Fruit fly (Drosophila melanogaster) whole organism, prepupa: ENCODE data around the gene CG18095.
A peak's percentile ranks its signal among the peaks of the same experiment; 100 is the strongest.

Experiments used
- CG10631 ChIP-seq: fragments of 200-800 bp; sonication (Bioruptor generic); optimal IDR thresholded peaks from 2 replicates; lab custom pipeline; 2016; ENCODE audit warnings: missing biosample characterization, missing genetic modification characterization
- CG11294 ChIP-seq: fragments of 200-800 bp; sonication (Bioruptor generic); IDR thresholded peaks from 2 replicates; pipeline ENCODE4 v1.3.6; 2022; ENCODE audit warnings: missing biosample characterization, missing genetic modification characterization
- CG11762 ChIP-seq: fragments of 200-800 bp; sonication (Bioruptor generic); optimal IDR thresholded peaks from 3 replicates; lab custom pipeline; 2016; ENCODE audit warnings: missing biosample characterization, missing genetic modification characterization; ENCODE audit not compliant: insufficient read depth
- CG11902 ChIP-seq: fragments of 200-800 bp; sonication (Bioruptor generic); optimal IDR thresholded peaks from 3 replicates; lab custom pipeline; 2016; ENCODE audit warnings: missing biosample characterization, missing genetic modification characterization
- CG15336 ChIP-seq: fragments of 200-800 bp; sonication (Bioruptor generic); IDR thresholded peaks from 2 replicates; pipeline ENCODE4 v1.3.6; 2022; ENCODE audit warnings: missing biosample characterization, missing genetic modification characterization
- CG31627 ChIP-seq: fragments of 200-800 bp; sonication (Bioruptor generic); optimal IDR thresholded peaks from 3 replicates; lab custom pipeline; 2016; ENCODE audit warnings: missing biosample characterization, missing genetic modification characterization
- CG32006 ChIP-seq: fragments of 200-800 bp; sonication (Bioruptor generic); optimal IDR thresholded peaks from 3 replicates; lab custom pipeline; 2017; ENCODE audit warnings: missing biosample characterization, mild to moderate bottlenecking, missing genetic modification characterization
- CG3919 ChIP-seq: fragments of 200-800 bp; sonication (Bioruptor generic); optimal IDR thresholded peaks from 3 replicates; lab custom pipeline; 2016; ENCODE audit warnings: missing biosample characterization, missing genetic modification characterization
- CG4318 ChIP-seq: fragments of 200-800 bp; sonication (Bioruptor generic); optimal IDR thresholded peaks from 3 replicates; lab custom pipeline; 2017; ENCODE audit warnings: missing biosample characterization, mild to moderate bottlenecking, missing genetic modification characterization
- CG6276 ChIP-seq: fragments of 200-800 bp; sonication (Bioruptor generic); optimal IDR thresholded peaks from 2 replicates; lab custom pipeline; 2017; ENCODE audit warnings: missing biosample characterization, mild to moderate bottlenecking, missing genetic modification characterization
- CG6792 ChIP-seq: fragments of 200-800 bp; sonication (Bioruptor generic); optimal IDR thresholded peaks from 3 replicates; lab custom pipeline; 2016; ENCODE audit warnings: missing biosample characterization, missing genetic modification characterization
- CG6808 ChIP-seq: fragments of 200-800 bp; sonication (Bioruptor generic); optimal IDR thresholded peaks from 3 replicates; lab custom pipeline; 2017; ENCODE audit warnings: missing biosample characterization, missing genetic modification characterization, mild to moderate bottlenecking, moderate library complexity, missing genetic modification reagents
- CG7368 ChIP-seq: fragments of 200-800 bp; sonication (Bioruptor generic); optimal IDR thresholded peaks from 3 replicates; lab custom pipeline; 2016; ENCODE audit warnings: missing biosample characterization, missing genetic modification characterization
- CG8119 ChIP-seq: fragments of 200-800 bp; sonication (Bioruptor generic); IDR thresholded peaks from 3 replicates; pipeline ENCODE4 v1.3.6; 2022; ENCODE audit warnings: missing biosample characterization, missing genetic modification characterization
- CG8319 ChIP-seq: fragments of 200-800 bp; sonication (Bioruptor generic); optimal IDR thresholded peaks from 3 replicates; lab custom pipeline; 2016; ENCODE audit warnings: missing biosample characterization, missing genetic modification characterization
- CG8632 ChIP-seq: fragments of 200-800 bp; sonication (Bioruptor generic); optimal IDR thresholded peaks from 3 replicates; lab custom pipeline; 2016; ENCODE audit warnings: missing biosample characterization, missing genetic modification characterization
- Eip75B ChIP-seq: fragments of 200-800 bp; sonication (Bioruptor generic); optimal IDR thresholded peaks from 3 replicates; lab custom pipeline; 2016; ENCODE audit warnings: missing biosample characterization, missing genetic modification characterization
- Eip78C ChIP-seq: fragments of 200-800 bp; sonication (Bioruptor generic); peaks from one replicate; lab custom pipeline; 2016; ENCODE audit warnings: missing biosample characterization, missing genetic modification characterization
- Eip93F ChIP-seq: fragments of 200-800 bp; sonication (Bioruptor generic); optimal IDR thresholded peaks from 2 replicates; lab custom pipeline; 2016; ENCODE audit warnings: missing biosample characterization, mild to moderate bottlenecking, missing genetic modification characterization
- Ets21C ChIP-seq: fragments of 200-800 bp; sonication (Bioruptor generic); optimal IDR thresholded peaks from 3 replicates; lab custom pipeline; 2016; ENCODE audit warnings: missing biosample characterization, missing genetic modification characterization
- Hr38 ChIP-seq: sonication (Bioruptor generic); optimal IDR thresholded peaks from 2 replicates; lab custom pipeline; 2016; ENCODE audit warnings: missing biosample characterization, missing genetic modification characterization
- Hr39 ChIP-seq: fragments of 200-800 bp; sonication (Bioruptor generic); optimal IDR thresholded peaks from 2 replicates; lab custom pipeline; 2016; ENCODE audit warnings: missing biosample characterization, missing genetic modification characterization
- Hr4 ChIP-seq: fragments of 200-800 bp; sonication (Bioruptor generic); optimal IDR thresholded peaks from 3 replicates; lab custom pipeline; 2016; ENCODE audit warnings: missing biosample characterization, missing genetic modification characterization
- Lpt ChIP-seq: fragments of 200-800 bp; sonication (Bioruptor generic); optimal IDR thresholded peaks from 3 replicates; lab custom pipeline; 2016; ENCODE audit warnings: missing biosample characterization, missing genetic modification characterization
- OdsH ChIP-seq: fragments of 200-800 bp; sonication (Bioruptor generic); optimal IDR thresholded peaks from 3 replicates; lab custom pipeline; 2016; ENCODE audit warnings: missing biosample characterization, missing genetic modification characterization
- Smox ChIP-seq: fragments of 200-800 bp; sonication (Bioruptor generic); optimal IDR thresholded peaks from 3 replicates; lab custom pipeline; 2016; ENCODE audit warnings: missing biosample characterization, missing genetic modification characterization
- Sox102F ChIP-seq: fragments of 200-800 bp; sonication (Bioruptor generic); optimal IDR thresholded peaks from 2 replicates; lab custom pipeline; 2016; ENCODE audit warnings: missing biosample characterization, mild to moderate bottlenecking, missing genetic modification characterization
- Sox14 ChIP-seq: fragments of 200-800 bp; sonication (Bioruptor generic); optimal IDR thresholded peaks from 3 replicates; lab custom pipeline; 2016; ENCODE audit warnings: missing biosample characterization, missing genetic modification characterization
- Sox15 ChIP-seq: fragments of 200-800 bp; sonication (Bioruptor generic); optimal IDR thresholded peaks from 3 replicates; lab custom pipeline; 2016; ENCODE audit warnings: missing biosample characterization, missing genetic modification characterization
- achi ChIP-seq: fragments of 200-800 bp; sonication (Bioruptor generic); optimal IDR thresholded peaks from 3 replicates; lab custom pipeline; 2016; ENCODE audit warnings: missing biosample characterization, missing genetic modification characterization
- acj6 ChIP-seq: fragments of 200-800 bp; sonication (Bioruptor generic); optimal IDR thresholded peaks from 3 replicates; lab custom pipeline; 2016; ENCODE audit warnings: missing biosample characterization, missing genetic modification characterization
- cyc ChIP-seq: fragments of 200-800 bp; sonication (Bioruptor generic); optimal IDR thresholded peaks from 3 replicates; lab custom pipeline; 2016; ENCODE audit warnings: missing biosample characterization, missing genetic modification characterization
- dac ChIP-seq: fragments of 200-800 bp; sonication (Bioruptor generic); optimal IDR thresholded peaks from 2 replicates; lab custom pipeline; 2017; ENCODE audit warnings: missing biosample characterization, mild to moderate bottlenecking, missing genetic modification characterization
- dsx ChIP-seq: fragments of 200-800 bp; optimal IDR thresholded peaks from 3 replicates; lab custom pipeline; 2019; ENCODE audit warnings: missing biosample characterization, mild to moderate bottlenecking, missing genetic modification characterization, moderate library complexity; ENCODE audit not compliant: poor library complexity, severe bottlenecking
- eg ChIP-seq: fragments of 200-800 bp; sonication (Bioruptor generic); IDR thresholded peaks from 3 replicates; pipeline ENCODE4 v1.3.6; 2022; ENCODE audit warnings: missing biosample characterization, missing genetic modification characterization
- esn ChIP-seq: fragments of 200-800 bp; sonication (Bioruptor generic); optimal IDR thresholded peaks from 2 replicates; lab custom pipeline; 2016; ENCODE audit warnings: missing biosample characterization, mild to moderate bottlenecking, missing genetic modification characterization, moderate library complexity
- fd59A ChIP-seq: fragments of 200-800 bp; sonication (Bioruptor generic); optimal IDR thresholded peaks from 2 replicates; lab custom pipeline; 2017; ENCODE audit warnings: missing biosample characterization, mild to moderate bottlenecking, missing genetic modification characterization, missing genetic modification reagents
- fd85E ChIP-seq: fragments of 200-800 bp; sonication (Bioruptor generic); optimal IDR thresholded peaks from 3 replicates; lab custom pipeline; 2016; ENCODE audit warnings: missing biosample characterization, missing genetic modification characterization
- fkh ChIP-seq: fragments of 200-800 bp; sonication (Bioruptor generic); optimal IDR thresholded peaks from 3 replicates; lab custom pipeline; 2017; ENCODE audit warnings: missing biosample characterization, mild to moderate bottlenecking, missing genetic modification characterization, moderate library complexity
- lz ChIP-seq: fragments of 200-800 bp; sonication (Bioruptor generic); optimal IDR thresholded peaks from 3 replicates; lab custom pipeline; 2016; ENCODE audit warnings: missing biosample characterization, missing genetic modification characterization
- net ChIP-seq: fragments of 200-800 bp; sonication (Bioruptor generic); optimal IDR thresholded peaks from 3 replicates; lab custom pipeline; 2016; ENCODE audit warnings: missing biosample characterization, missing genetic modification characterization
- pdm3 ChIP-seq: fragments of 200-800 bp; sonication (Bioruptor generic); optimal IDR thresholded peaks from 3 replicates; lab custom pipeline; 2016; ENCODE audit warnings: missing biosample characterization, missing genetic modification characterization
- salr ChIP-seq, 2 experiments: fragments of 200-800 bp; sonication (Bioruptor generic); optimal IDR thresholded peaks; 3 replicates each; lab custom pipeline; 2016 to 2018; ENCODE audit warnings: missing biosample characterization in 2 of 2, missing genetic modification characterization in 2 of 2, mild to moderate bottlenecking in 1 of 2
- spab ChIP-seq: fragments of 200-800 bp; sonication (Bioruptor generic); optimal IDR thresholded peaks from 2 replicates; lab custom pipeline; 2017; ENCODE audit warnings: missing biosample characterization, mild to moderate bottlenecking, missing genetic modification characterization, missing genetic modification reagents
- svp ChIP-seq: fragments of 200-800 bp; sonication (Bioruptor generic); peaks from one replicate; lab custom pipeline; 2016; ENCODE audit warnings: missing biosample characterization, missing genetic modification characterization
- topi ChIP-seq: fragments of 200-800 bp; sonication (Bioruptor generic); optimal IDR thresholded peaks from 3 replicates; lab custom pipeline; 2016; ENCODE audit warnings: missing biosample characterization, missing genetic modification characterization

CG18095 gene

DNA sequence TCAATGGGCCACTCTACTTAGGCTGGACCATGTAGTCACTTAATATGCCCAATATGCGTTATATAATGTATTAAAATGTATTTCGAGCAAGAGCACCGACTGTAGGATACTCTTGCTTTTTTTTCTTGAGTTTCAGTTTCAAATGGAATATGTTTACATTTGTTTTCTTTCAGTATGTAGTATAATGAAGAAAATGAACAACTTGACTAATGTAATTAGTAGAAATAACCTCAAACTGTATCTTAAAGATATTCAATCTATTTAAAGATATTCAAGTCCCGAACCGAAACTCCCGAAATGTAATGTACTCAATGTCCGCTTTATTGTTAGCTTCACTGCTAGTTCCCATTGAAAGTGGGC is 6.6 kb downstream of the CG18095 start:
- TF ChIP-seq Eip75B (no peak), eg (peak; percentile 54; the same call in 2 of the 3 replicates), spab (GFP tag; lab: Kevin White, UChicago) (no peak), Eip78C (peak; percentile 51), salr (GFP tag; optimal IDR thresholded peaks at IDR 0.05; lab: Kevin White, UChicago) (peak in 1 of 2 experiments; percentile 15), achi (GFP tag; lab: Kevin White, UChicago) (peak; percentile 17), CG8319 (no peak), fd59A (GFP tag; lab: Kevin White, UChicago) (no peak), Hr4 (GFP tag; lab: Kevin White, UChicago) (peak; percentile 79), pdm3 (GFP tag; lab: Kevin White, UChicago) (peak; percentile 39), CG11902 (no peak), CG10631 (GFP tag; lab: Kevin White, UChicago) (peak; percentile 45), Lpt (GFP tag; lab: Kevin White, UChicago) (no peak), CG8119 (GFP tag; lab: Robert Waterston, UW) (peak; percentile 51; the same call in 1 of the 3 replicates), Smox (GFP tag; lab: Kevin White, UChicago) (no peak), fkh (no peak), dac (GFP tag; lab: Kevin White, UChicago) (peak; percentile 14), CG11294 (peak; percentile 58), CG31627 (peak; percentile 3), CG15336 (peak; percentile 71), CG7368 (GFP tag; lab: Kevin White, UChicago) (no peak), Sox14 (peak; percentile 19), CG32006 (GFP tag; lab: Kevin White, UChicago) (peak; percentile 80), net (GFP tag; lab: Kevin White, UChicago) (peak; percentile 4), topi (GFP tag; lab: Kevin White, UChicago) (no peak), acj6 (GFP tag; lab: Kevin White, UChicago) (peak; percentile 12), OdsH (GFP tag; lab: Kevin White, UChicago) (peak; percentile 55), CG4318 (GFP tag; lab: Kevin White, UChicago) (peak; percentile 58), svp (peak; percentile 27), lz (peak; percentile 31), CG6276 (GFP tag; lab: Kevin White, UChicago) (peak; percentile 34), Hr38 (GFP tag; lab: Kevin White, UChicago) (no peak)

DNA sequence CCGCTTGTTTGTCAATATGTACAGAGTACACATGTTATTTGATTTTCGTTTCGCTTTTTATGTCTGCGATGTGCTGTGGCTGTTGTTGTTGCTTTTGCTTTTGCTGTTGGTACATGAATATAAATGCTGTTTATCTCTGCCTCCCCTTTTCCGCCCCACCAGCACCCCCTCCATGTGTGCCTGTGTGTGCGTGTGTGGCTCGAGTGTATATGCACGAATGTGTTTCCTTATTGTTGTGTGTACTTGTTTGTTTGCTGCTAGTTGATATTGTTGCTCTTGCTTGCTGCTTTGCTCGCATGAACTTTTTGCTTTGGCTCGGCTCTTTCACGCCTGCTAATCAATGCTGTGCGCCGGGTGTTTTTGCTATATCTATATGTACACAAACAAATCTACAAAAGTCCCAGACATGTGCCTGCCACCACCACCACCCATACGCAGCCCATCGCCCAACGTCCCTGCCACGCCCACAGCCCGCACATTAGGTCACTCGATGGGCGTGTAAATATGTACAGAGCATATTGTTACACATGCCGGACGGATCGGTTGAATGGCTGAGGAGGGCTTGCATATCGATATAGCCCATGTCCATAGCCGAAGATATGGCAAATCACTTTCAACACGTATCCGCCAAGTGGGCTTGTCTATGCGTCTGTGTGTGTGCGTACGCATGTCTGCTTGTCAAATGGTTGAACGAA is 7.1 kb downstream of the CG18095 start:
- peak; percentile 79 for TF ChIP-seq Sox102F (GFP tag; lab: Kevin White, UChicago)
- TF ChIP-seq CG6792 (GFP tag; lab: Kevin White, UChicago), result peak; percentile 81
- peak; percentile 49 for TF ChIP-seq Ets21C (GFP tag; lab: Kevin White, UChicago)
- peak; percentile 72 for TF ChIP-seq CG8119 (GFP tag; lab: Robert Waterston, UW)
- peak; percentile 69 for TF ChIP-seq svp
- peak; percentile 60 for TF ChIP-seq Eip75B
- TF ChIP-seq achi (GFP tag; lab: Kevin White, UChicago), result peak; percentile 76
- TF ChIP-seq Lpt (GFP tag; lab: Kevin White, UChicago), result peak; percentile 88
- TF ChIP-seq cyc, result peak; percentile 58
- TF ChIP-seq CG10631 (GFP tag; lab: Kevin White, UChicago), result peak; percentile 86
- peak; percentile 61 for TF ChIP-seq dsx (GFP tag; lab: Kevin White, UChicago)
- peak; percentile 66 for TF ChIP-seq fd85E (GFP tag; lab: Kevin White, UChicago)
- peak; percentile 69 for TF ChIP-seq CG31627
- TF ChIP-seq esn, result peak; percentile 82
- TF ChIP-seq fd59A (GFP tag; lab: Kevin White, UChicago), result peak; percentile 21
- TF ChIP-seq spab (GFP tag; lab: Kevin White, UChicago), result peak; percentile 74
- TF ChIP-seq fkh, result peak; percentile 100
- TF ChIP-seq topi (GFP tag; lab: Kevin White, UChicago), result peak; percentile 75
- peak; percentile 93 for TF ChIP-seq Eip78C
- TF ChIP-seq net (GFP tag; lab: Kevin White, UChicago), result peak; percentile 69
- no peak for TF ChIP-seq CG11902
- TF ChIP-seq CG6808 (GFP tag; lab: Kevin White, UChicago), result peak; percentile 75
- peak; percentile 75 for TF ChIP-seq acj6 (GFP tag; lab: Kevin White, UChicago)
- TF ChIP-seq CG8632 (GFP tag; lab: Kevin White, UChicago), result peak; percentile 77
- TF ChIP-seq Hr39 (GFP tag; lab: Kevin White, UChicago), result peak; percentile 44
- no peak for TF ChIP-seq CG4318 (GFP tag; lab: Kevin White, UChicago)
- TF ChIP-seq CG3919, result peak; percentile 67
- peak; percentile 59 for TF ChIP-seq dac (GFP tag; lab: Kevin White, UChicago)
- peak; percentile 20 for TF ChIP-seq Hr4 (GFP tag; lab: Kevin White, UChicago)
- TF ChIP-seq Sox15 (GFP tag; lab: Kevin White, UChicago), result no peak
- no peak for TF ChIP-seq Eip93F (GFP tag; lab: Kevin White, UChicago)
- TF ChIP-seq Hr38 (GFP tag; lab: Kevin White, UChicago), result peak; percentile 85
- TF ChIP-seq Smox (GFP tag; lab: Kevin White, UChicago), result peak; percentile 79
- peak; percentile 64 to 84 for TF ChIP-seq salr (GFP tag; optimal IDR thresholded peaks at IDR 0.05; lab: Kevin White, UChicago)
- peak; percentile 79 for TF ChIP-seq CG11762 (GFP tag; lab: Kevin White, UChicago)
